Worm (Caenorhabditis elegans) whole organism, L4/young adult: ENCODE results near the gene srh-5.

Experiments
- W03F9.2 ChIP-seq: fragments of 150-350 bp; optimal IDR thresholded peaks from 2 replicates; lab custom pipeline; 2014; ENCODE audit warnings: missing biosample characterization, missing genetic modification characterization
- dao-5 ChIP-seq: sonication (generic microtip); optimal IDR thresholded peaks from 2 replicates; lab custom pipeline; 2016; ENCODE audit warnings: missing genotype, missing genetic modification characterization, moderate library complexity, missing compliant biosample characterization
- him-1 ChIP-seq: sonication (generic microtip); optimal IDR thresholded peaks from 2 replicates; lab custom pipeline; 2016; ENCODE audit warnings: missing genotype, missing genetic modification reagents, missing genetic modification characterization, missing compliant biosample characterization

ce11 chrV:1662270-1662669, 23.2 kb upstream of the srh-5 start, which contains the start of gene irld-40:
- TF ChIP-seq dao-5 (tag; lab: Kevin White, UChicago) = no peak
- no peak for TF ChIP-seq him-1 (tag; lab: Kevin White, UChicago)
- no peak for TF ChIP-seq W03F9.2 (tag; lab: Kevin White, UChicago)
